Worm (Caenorhabditis elegans) whole organism, early embryonic: ENCODE results near the gene uggt-1.

ENCODE experiments used
- B0310.2 ChIP-seq: sonication (generic microtip); optimal IDR thresholded peaks from 2 replicates; lab custom pipeline; 2016; ENCODE audit warnings: mild to moderate bottlenecking, missing genetic modification characterization, missing compliant biosample characterization
- F13C5.2 ChIP-seq: sonication (generic microtip); optimal IDR thresholded peaks from 2 replicates; lab custom pipeline; 2017; ENCODE audit warnings: mild to moderate bottlenecking, missing genetic modification characterization, inconsistent platforms, missing compliant biosample characterization
- pes-1 ChIP-seq: fragments of 200-800 bp; sonication (Bioruptor generic); IDR thresholded peaks from 2 replicates; pipeline ENCODE4 v1.3.6; 2022; ENCODE audit warnings: missing genetic modification reagents, missing genetic modification characterization, missing compliant biosample characterization
- sea-1 ChIP-seq: fragments of 200-800 bp; sonication (Bioruptor generic); conservative IDR thresholded peaks from 2 replicates; pipeline ENCODE4 v1.3.6; 2022; ENCODE audit warnings: missing genetic modification characterization, missing compliant biosample characterization

uggt-1 gene

ce11 chrX:7445734-7446133, 55.0 kb downstream of the uggt-1 start:
- TF ChIP-seq F13C5.2 (tag; lab: Kevin White, UChicago) (no peak), B0310.2 (no peak), sea-1 (no peak), pes-1 (GFP tag; lab: Robert Waterston, UW) (no peak)
